Worm (Caenorhabditis elegans) whole organism, L4/young adult: Measurements from ENCODE around the gene nspc-16.

Experiments used
- W03F9.2 ChIP-seq: fragments of 150-350 bp; optimal IDR thresholded peaks from 2 replicates; lab custom pipeline; 2014; ENCODE audit warnings: missing biosample characterization, missing genetic modification characterization
- dao-5 ChIP-seq: sonication (generic microtip); optimal IDR thresholded peaks from 2 replicates; lab custom pipeline; 2016; ENCODE audit warnings: missing genotype, missing genetic modification characterization, moderate library complexity, missing compliant biosample characterization
- him-1 ChIP-seq: sonication (generic microtip); optimal IDR thresholded peaks from 2 replicates; lab custom pipeline; 2016; ENCODE audit warnings: missing genotype, missing genetic modification reagents, missing genetic modification characterization, missing compliant biosample characterization

nspc-16 gene

ce11 chrX:14534117-14534516 lies 10.7 kb downstream of the nspc-16 start, which contains the start of gene T24C2.5:
Gene T24C2.5, plus strand, starts transcription at chrX:14534417.
- TF ChIP-seq dao-5 (tag; lab: Kevin White, UChicago) (no peak), W03F9.2 (tag; lab: Kevin White, UChicago) (no peak)

DNA sequence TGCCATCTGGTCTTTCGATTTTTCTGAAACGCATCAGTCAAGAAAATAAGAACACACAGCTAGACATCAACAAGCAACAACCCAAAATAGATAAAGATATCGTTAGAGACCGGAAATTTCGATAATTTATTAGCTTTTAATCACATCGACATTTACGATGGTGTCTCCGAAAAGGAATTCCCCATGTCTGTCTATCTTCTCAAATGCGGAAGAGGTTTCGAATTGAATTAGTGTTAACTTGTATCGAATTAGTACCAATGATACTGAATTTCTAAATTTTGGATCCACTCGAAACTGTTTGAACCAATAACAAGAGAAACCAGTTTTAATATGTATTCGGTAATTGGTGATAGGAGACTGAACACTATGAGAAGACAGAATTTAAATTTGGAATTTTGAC lies 11.2 kb downstream of the nspc-16 start:
- no peak for TF ChIP-seq W03F9.2 (tag; lab: Kevin White, UChicago)

DNA sequence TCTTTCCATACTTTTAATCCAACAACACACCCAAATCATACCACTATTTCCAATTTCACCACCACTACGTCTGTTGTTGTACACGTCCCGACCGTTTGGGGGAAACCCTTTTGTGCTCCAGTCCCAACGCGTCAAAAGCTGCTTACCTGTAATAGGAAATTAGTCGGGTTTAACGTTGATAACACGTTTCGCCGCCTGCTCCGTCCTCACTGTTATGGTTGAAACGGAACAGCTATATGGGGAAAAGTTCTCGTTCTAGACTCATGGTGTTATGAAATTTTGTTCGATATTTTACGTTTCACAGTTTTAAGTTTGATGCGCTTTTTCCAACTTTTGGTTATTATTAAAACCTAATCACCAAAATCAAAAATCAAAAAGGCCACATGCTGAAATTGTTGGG lies 12.5 kb downstream of the nspc-16 start:
- TF ChIP-seq W03F9.2 (tag; lab: Kevin White, UChicago), result no peak
- TF ChIP-seq dao-5 (tag; lab: Kevin White, UChicago), result no peak
- TF ChIP-seq him-1 (tag; lab: Kevin White, UChicago), result no peak

DNA sequence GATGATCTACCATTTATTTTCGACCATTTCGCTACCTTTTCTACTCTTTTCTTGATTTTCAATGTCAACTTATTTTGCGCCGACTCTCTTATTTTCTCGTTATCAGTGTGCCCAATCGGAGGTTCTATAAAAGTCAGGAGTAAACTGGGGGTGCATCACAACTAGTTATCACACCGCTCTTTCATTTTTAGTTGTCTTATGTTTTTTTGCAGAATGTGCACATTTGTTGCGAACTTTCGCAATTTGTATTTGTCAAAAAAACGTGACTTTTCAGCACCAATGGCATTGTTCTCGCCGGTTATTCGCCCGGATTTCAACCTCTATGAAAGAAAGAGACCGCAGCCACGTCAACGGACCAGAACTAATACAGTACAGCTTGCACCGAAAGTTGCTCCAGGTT lies 14.2 kb downstream of the nspc-16 start:
- TF ChIP-seq him-1 (tag; lab: Kevin White, UChicago), result no peak
- no peak for TF ChIP-seq dao-5 (tag; lab: Kevin White, UChicago)
- no peak for TF ChIP-seq W03F9.2 (tag; lab: Kevin White, UChicago)

- TF ChIP-seq dao-5 (tag; lab: Kevin White, UChicago), result no peak
- TF ChIP-seq W03F9.2 (tag; lab: Kevin White, UChicago), result no peak
- TF ChIP-seq him-1 (tag; lab: Kevin White, UChicago), result no peak
These were observed 16.1 kb downstream of the nspc-16 start for ce11 chrX:14539468-14539867.

DNA sequence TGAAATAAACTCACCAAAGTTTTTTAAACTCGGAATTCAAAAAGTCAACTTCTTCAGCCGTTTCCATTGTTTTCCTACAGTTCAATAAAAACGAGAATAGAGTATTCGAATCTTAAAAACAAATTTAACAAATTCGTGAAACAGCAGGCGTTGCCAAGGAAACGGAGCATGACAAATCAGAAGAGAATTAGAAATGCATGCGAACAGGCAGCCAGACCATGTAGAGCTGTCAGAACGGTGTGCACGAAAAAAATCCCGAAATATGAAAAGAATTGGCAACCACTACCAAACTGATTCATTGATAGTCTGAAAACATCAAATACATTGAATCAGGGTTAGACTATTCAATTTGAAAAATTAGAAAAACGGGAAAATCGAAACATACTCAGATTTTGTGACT lies 18.6 kb downstream of the nspc-16 start, which contains the start of gene fbxa-81:
Gene fbxa-81, minus strand, starts transcription at position 101 of the 400 bp plus-strand sequence.
- no peak for TF ChIP-seq W03F9.2 (tag; lab: Kevin White, UChicago)
- no peak for TF ChIP-seq him-1 (tag; lab: Kevin White, UChicago)
- TF ChIP-seq dao-5 (tag; lab: Kevin White, UChicago), result no peak

ce11 chrX:14543224-14543623 lies 19.8 kb downstream of the nspc-16 start, which contains the start of gene T24C2.3:
Gene T24C2.3, plus strand, starts transcription at chrX:14543524.
- TF ChIP-seq dao-5 (tag; lab: Kevin White, UChicago) (no peak), him-1 (tag; lab: Kevin White, UChicago) (no peak), W03F9.2 (tag; lab: Kevin White, UChicago) (no peak)

ce11 chrX:14545543-14545942 lies 22.2 kb downstream of the nspc-16 start, which contains the start of gene enri-2:
Gene enri-2, plus strand, starts transcription at chrX:14545843.
- no peak for TF ChIP-seq W03F9.2 (tag; lab: Kevin White, UChicago)
- TF ChIP-seq dao-5 (tag; lab: Kevin White, UChicago), result no peak
- TF ChIP-seq him-1 (tag; lab: Kevin White, UChicago), result no peak

DNA sequence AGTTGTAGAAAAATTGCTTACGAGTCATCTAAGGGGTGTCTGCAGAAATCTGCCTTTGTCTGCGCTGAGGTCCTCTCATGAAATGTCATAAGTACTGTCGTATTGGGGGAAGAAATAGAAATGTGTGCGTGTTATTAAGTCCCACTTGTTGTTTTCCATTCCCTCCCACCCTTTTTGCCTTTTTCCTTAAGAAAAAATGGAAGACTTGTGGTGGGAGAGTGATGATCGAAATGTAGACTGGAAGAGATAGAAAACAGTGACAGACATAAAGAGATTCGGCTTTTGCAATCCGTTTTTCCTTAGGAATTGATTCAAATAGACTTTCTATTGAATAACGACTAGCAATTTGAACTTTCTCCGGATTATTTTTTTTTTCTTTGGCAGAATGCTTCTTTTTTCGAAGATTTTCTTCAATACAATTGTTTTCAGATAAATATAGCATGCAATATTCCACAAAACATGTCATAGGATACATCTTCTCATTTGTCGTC lies 26.4 kb downstream of the nspc-16 start, which contains the start of gene ram-5:
Gene ram-5, plus strand, starts transcription at position 441 of the 491 bp plus-strand sequence.
- no peak for TF ChIP-seq dao-5 (tag; lab: Kevin White, UChicago)
- TF ChIP-seq W03F9.2 (tag; lab: Kevin White, UChicago), result no peak
- no peak for TF ChIP-seq him-1 (tag; lab: Kevin White, UChicago)

DNA sequence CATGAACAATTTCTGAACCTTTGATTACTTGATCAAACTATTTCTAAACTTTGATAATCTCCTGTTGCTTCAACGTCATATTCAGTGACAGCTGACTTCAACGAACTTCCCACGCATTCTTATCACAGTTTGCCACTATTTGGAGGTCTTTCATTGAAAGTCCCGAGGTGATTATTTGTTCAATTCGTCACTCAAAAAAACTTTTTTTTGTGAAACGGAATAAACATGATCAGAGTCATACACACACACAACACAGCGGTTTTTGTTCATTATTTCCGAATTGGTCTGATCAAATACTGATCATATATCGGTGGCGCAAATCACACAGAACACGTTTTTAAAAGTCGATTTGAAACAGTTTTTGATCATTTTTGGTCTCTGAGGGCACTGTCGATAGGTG lies 33.0 kb downstream of the nspc-16 start:
- TF ChIP-seq W03F9.2 (tag; lab: Kevin White, UChicago), result no peak
- no peak for TF ChIP-seq dao-5 (tag; lab: Kevin White, UChicago)
- no peak for TF ChIP-seq him-1 (tag; lab: Kevin White, UChicago)

DNA sequence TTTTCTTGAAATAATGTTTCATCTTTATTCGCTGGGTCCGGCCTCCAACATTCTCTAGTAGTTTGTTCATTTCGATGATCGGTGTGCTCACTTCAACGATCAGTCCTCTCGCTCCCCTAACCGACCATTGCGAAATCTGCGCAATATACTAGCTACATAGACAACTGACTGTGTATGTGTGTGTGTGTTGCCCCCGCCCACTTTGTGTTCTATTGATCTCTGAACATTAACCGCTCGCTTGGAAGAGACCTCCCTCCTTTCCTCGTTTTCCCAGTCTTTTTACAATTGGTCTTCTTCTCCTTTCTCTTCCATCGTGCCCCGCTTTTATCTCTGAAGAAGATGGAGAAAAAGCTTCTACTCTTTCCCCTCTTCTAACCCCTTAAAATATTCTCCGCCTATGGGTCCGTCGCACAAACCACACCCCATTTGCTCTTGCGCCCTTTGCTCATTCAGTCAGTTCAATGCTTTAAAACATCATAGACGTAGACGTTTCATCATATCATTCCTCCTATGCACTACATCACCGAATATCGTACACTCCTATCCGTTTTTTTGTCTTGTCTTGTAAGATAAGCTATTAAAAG lies 34.1 kb downstream of the nspc-16 start:
- TF ChIP-seq W03F9.2 (tag; lab: Kevin White, UChicago), result no peak
- no peak for TF ChIP-seq him-1 (tag; lab: Kevin White, UChicago)
- TF ChIP-seq dao-5 (tag; lab: Kevin White, UChicago), result no peak

DNA sequence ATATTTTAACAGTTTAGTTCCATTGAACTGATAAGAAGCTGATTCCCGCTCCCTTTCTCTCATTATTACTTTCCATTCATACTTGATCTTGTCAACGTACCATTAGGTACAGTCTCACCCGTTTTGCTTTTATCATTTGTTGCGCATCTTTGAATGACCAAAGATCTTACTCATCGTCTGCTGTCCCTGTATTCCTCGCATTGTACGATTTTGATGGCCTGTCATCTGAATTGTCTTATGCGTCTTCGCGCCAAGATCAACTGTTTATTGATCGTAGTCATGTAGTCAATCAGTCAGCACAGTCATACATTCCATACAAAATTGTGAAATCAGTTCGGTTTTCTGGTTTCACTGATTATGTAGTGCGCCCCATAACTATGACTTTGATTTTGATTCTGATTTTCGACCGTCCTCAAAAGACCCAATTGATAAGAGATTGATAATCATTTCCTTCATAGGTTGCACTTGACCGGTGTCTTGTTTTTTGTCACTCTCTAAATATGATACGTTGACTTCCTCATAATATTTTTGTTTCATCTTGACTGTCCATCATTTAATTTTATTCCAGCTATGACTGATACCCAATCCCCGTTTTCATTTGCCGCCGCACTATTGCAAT lies 34.7 kb downstream of the nspc-16 start, which contains the start of gene nhr-3:
Gene nhr-3, plus strand, starts transcription at position 569 of the 619 bp plus-strand sequence.
- TF ChIP-seq dao-5 (tag; lab: Kevin White, UChicago) (no peak), him-1 (tag; lab: Kevin White, UChicago) (no peak), W03F9.2 (tag; lab: Kevin White, UChicago) (no peak)

DNA sequence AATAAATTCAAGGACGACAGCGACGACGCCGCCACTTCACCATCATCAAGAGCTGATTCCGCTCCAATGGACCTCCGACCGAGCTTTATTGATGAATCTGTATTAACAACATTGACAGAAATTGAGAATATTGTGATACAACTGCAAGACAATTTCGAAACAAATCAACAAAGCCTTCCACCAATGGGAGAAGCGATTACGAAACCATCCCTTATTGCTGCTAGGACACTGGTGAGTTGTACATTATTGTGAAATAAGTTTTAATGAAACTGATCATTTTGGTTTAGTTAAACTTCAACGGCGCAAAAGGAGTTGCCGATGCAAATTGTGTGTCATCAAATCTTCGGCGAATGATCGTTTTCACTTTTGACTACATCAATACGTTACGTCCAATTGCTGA lies 35.7 kb downstream of the nspc-16 start:
- TF ChIP-seq him-1 (tag; lab: Kevin White, UChicago) (no peak), W03F9.2 (tag; lab: Kevin White, UChicago) (no peak), dao-5 (tag; lab: Kevin White, UChicago) (no peak)
